Worm (Caenorhabditis elegans) whole organism, L2 larva: Measurements from ENCODE around the gene F38A6.5.

Experiments used
- F13H6.1 ChIP-seq: sonication (generic microtip); optimal IDR thresholded peaks from 2 replicates; lab custom pipeline; 2016; ENCODE audit warnings: missing genetic modification characterization, missing compliant biosample characterization
- Y55F3AM.14 ChIP-seq: fragments of 200-800 bp; sonication (Bioruptor generic); optimal IDR thresholded peaks from 2 replicates; lab custom pipeline; 2018; ENCODE audit warnings: mild to moderate bottlenecking, missing genetic modification characterization, missing compliant biosample characterization
- ZK546.5 ChIP-seq: sonication (generic microtip); optimal IDR thresholded peaks from 2 replicates; lab custom pipeline; 2017; ENCODE audit warnings: missing biosample characterization, missing genetic modification characterization
- ama-1 ChIP-seq: fragments of 150-350 bp; optimal IDR thresholded peaks from 2 replicates; lab custom pipeline; 2018; ENCODE audit warnings: inconsistent platforms
- crh-2 ChIP-seq: sonication (generic microtip); optimal IDR thresholded peaks from 2 replicates; lab custom pipeline; 2017; ENCODE audit warnings: missing biosample characterization, missing genetic modification characterization
- elt-1 ChIP-seq: fragments of 150-350 bp; optimal IDR thresholded peaks from 2 replicates; lab custom pipeline; 2014; ENCODE audit warnings: missing biosample characterization, missing genetic modification characterization
- fos-1 ChIP-seq: fragments of 150-350 bp; optimal IDR thresholded peaks from 2 replicates; lab custom pipeline; 2014; ENCODE audit warnings: missing biosample characterization, missing genetic modification characterization
- gmeb-1 ChIP-seq: fragments of 150-350 bp; optimal IDR thresholded peaks from 2 replicates; lab custom pipeline; 2014; ENCODE audit warnings: missing biosample characterization, missing genetic modification characterization
- lin-11 ChIP-seq: fragments of 150-350 bp; sonication (generic microtip); optimal IDR thresholded peaks from 2 replicates; lab custom pipeline; 2014; ENCODE audit warnings: missing biosample characterization, missing genetic modification characterization, inconsistent platforms, mixed read lengths
- lin-39 ChIP-seq: fragments of 150-350 bp; optimal IDR thresholded peaks from 2 replicates; lab custom pipeline; 2014; ENCODE audit warnings: missing biosample characterization, missing genetic modification reagents, missing genetic modification characterization
- lsy-2 ChIP-seq, 2 experiments: fragments of 150-350 bp in 1 of 2; sonication (generic microtip) in 1 of 2; optimal IDR thresholded peaks; 2 replicates each; lab custom pipeline; 2014 to 2017; ENCODE audit warnings: missing biosample characterization in 2 of 2, missing genetic modification characterization in 2 of 2
- mab-5 ChIP-seq: fragments of 150-350 bp; optimal IDR thresholded peaks from 2 replicates; lab custom pipeline; 2014; ENCODE audit warnings: missing biosample characterization, missing genetic modification characterization
- mbf-1 ChIP-seq: sonication (generic microtip); optimal IDR thresholded peaks from 2 replicates; lab custom pipeline; 2017; ENCODE audit warnings: missing biosample characterization, missing genetic modification characterization
- mdl-1 ChIP-seq, 2 experiments: fragments of 150-350 bp in 1 of 2; sonication (generic microtip) in 1 of 2; optimal IDR thresholded peaks; 2 replicates each; lab custom pipeline; 2017; ENCODE audit warnings: missing biosample characterization in 2 of 2, missing genetic modification characterization in 2 of 2
- nhr-12 ChIP-seq: fragments of 150-350 bp; optimal IDR thresholded peaks from 2 replicates; lab custom pipeline; 2014; ENCODE audit warnings: missing biosample characterization, missing genetic modification characterization
- nhr-129 ChIP-seq: fragments of 150-350 bp; optimal IDR thresholded peaks from 2 replicates; lab custom pipeline; 2014; ENCODE audit warnings: missing biosample characterization, missing genetic modification characterization
- nhr-237 ChIP-seq: fragments of 150-350 bp; optimal IDR thresholded peaks from 2 replicates; lab custom pipeline; 2014; ENCODE audit warnings: missing biosample characterization, missing genetic modification characterization
- nhr-25 ChIP-seq: fragments of 150-350 bp; sonication (generic microtip); optimal IDR thresholded peaks from 3 replicates; lab custom pipeline; 2014; ENCODE audit warnings: missing biosample characterization, missing genetic modification characterization
- nhr-6 ChIP-seq: fragments of 150-350 bp; optimal IDR thresholded peaks from 2 replicates; lab custom pipeline; 2014; ENCODE audit warnings: missing biosample characterization, missing genetic modification characterization
- peb-1 ChIP-seq: fragments of 150-350 bp; optimal IDR thresholded peaks from 2 replicates; lab custom pipeline; 2014; ENCODE audit warnings: missing biosample characterization, missing genetic modification characterization
- sem-4 ChIP-seq: fragments of 150-350 bp; optimal IDR thresholded peaks from 2 replicates; lab custom pipeline; 2014; ENCODE audit warnings: missing biosample characterization, missing genetic modification reagents, missing genetic modification characterization
- sma-3 ChIP-seq: sonication (generic microtip); optimal IDR thresholded peaks from 2 replicates; lab custom pipeline; 2016; ENCODE audit warnings: missing genetic modification reagents, missing genetic modification characterization, missing compliant biosample characterization
- sma-9 ChIP-seq, 2 experiments: fragments of 150-350 bp in 1 of 2; sonication (generic microtip) in 1 of 2; optimal IDR thresholded peaks; 2 replicates each; lab custom pipeline; 2014 to 2016; ENCODE audit warnings: missing genetic modification characterization in 2 of 2, mild to moderate bottlenecking in 1 of 2, missing biosample characterization in 1 of 2, missing compliant biosample characterization in 1 of 2, missing genetic modification reagents in 1 of 2, moderate library complexity in 1 of 2
- unc-39 ChIP-seq: fragments of 150-350 bp; optimal IDR thresholded peaks from 2 replicates; lab custom pipeline; 2014; ENCODE audit warnings: missing biosample characterization, missing genetic modification characterization
- unc-55 ChIP-seq: fragments of 150-350 bp; sonication (generic microtip); optimal IDR thresholded peaks from 3 replicates; lab custom pipeline; 2014; ENCODE audit warnings: missing biosample characterization, missing genetic modification reagents, missing genetic modification characterization
- zag-1 ChIP-seq: fragments of 150-350 bp; optimal IDR thresholded peaks from 2 replicates; lab custom pipeline; 2014; ENCODE audit warnings: missing biosample characterization, missing genetic modification characterization
- ztf-1 ChIP-seq: fragments of 200-800 bp; sonication (Bioruptor generic); conservative IDR thresholded peaks from 2 replicates; pipeline ENCODE4 v1.3.6; 2022; ENCODE audit warnings: missing genetic modification characterization, missing compliant biosample characterization
- ztf-11 ChIP-seq: sonication (generic microtip); optimal IDR thresholded peaks from 2 replicates; lab custom pipeline; 2017; ENCODE audit warnings: missing biosample characterization, missing genetic modification characterization
- ztf-4 ChIP-seq: fragments of 150-350 bp; optimal IDR thresholded peaks from 2 replicates; lab custom pipeline; 2014; ENCODE audit warnings: missing biosample characterization, missing genetic modification characterization

The F38A6.5 gene

ce11 chrV:20758106-20758505 is 15.4 kb downstream of the F38A6.5 start:
- TF ChIP-seq unc-55 (GFP tag; lab: Kevin White, UChicago) (no peak), nhr-25 (tag; lab: Kevin White, UChicago) (no peak), mbf-1 (tag; lab: Kevin White, UChicago) (no peak), lin-39 (tag; lab: Kevin White, UChicago) (no peak), F13H6.1 (tag; lab: Kevin White, UChicago) (no peak), ZK546.5 (tag; lab: Kevin White, UChicago) (no peak), ztf-4 (tag; lab: Kevin White, UChicago) (no peak), zag-1 (tag; lab: Kevin White, UChicago) (no peak), sma-3 (GFP tag; lab: Kevin White, UChicago) (no peak)
- TF ChIP-seq, all 48 proteins: peak for 0

- TF ChIP-seq mab-5 (tag; lab: Kevin White, UChicago): no peak
- no peak for TF ChIP-seq nhr-237 (tag; lab: Kevin White, UChicago)
- no peak for TF ChIP-seq ama-1 (lab: Kevin White, UChicago)
- no peak for TF ChIP-seq elt-1 (tag; lab: Kevin White, UChicago)
- no peak for TF ChIP-seq nhr-129 (tag; lab: Kevin White, UChicago)
- no peak for TF ChIP-seq lin-11
- no peak for TF ChIP-seq sem-4 (tag; lab: Kevin White, UChicago)
- no peak for TF ChIP-seq unc-39 (tag; lab: Kevin White, UChicago)
Measured at ce11 chrV:20757255-20757654, 16.3 kb downstream of the F38A6.5 start.

- TF ChIP-seq nhr-6 (tag; lab: Kevin White, UChicago): no peak
- TF ChIP-seq F13H6.1 (tag; lab: Kevin White, UChicago): peak; percentile 67
Measured at ce11 chrV:20756385-20756996, 17.1 kb downstream of the F38A6.5 start.

ce11 chrV:20755494-20755893 is 18.1 kb downstream of the F38A6.5 start:
- TF ChIP-seq nhr-12 (tag; lab: Kevin White, UChicago) (no peak), lin-39 (tag; lab: Kevin White, UChicago) (no peak), lin-11 (no peak), fos-1 (tag; lab: Kevin White, UChicago) (peak; percentile 57)

ce11 chrV:20753838-20754503 is 19.6 kb downstream of the F38A6.5 start:
- TF ChIP-seq fos-1 (tag; lab: Kevin White, UChicago): peak; percentile 62
- no peak for TF ChIP-seq ztf-1 (GFP tag; lab: Robert Waterston, UW)
- TF ChIP-seq nhr-25 (tag; lab: Kevin White, UChicago): no peak
- TF ChIP-seq F13H6.1 (tag; lab: Kevin White, UChicago): peak; percentile 5
- TF ChIP-seq mdl-1 (tag; optimal IDR thresholded peaks at IDR 0.05; lab: Kevin White, UChicago): no peak
- no peak for TF ChIP-seq unc-55 (GFP tag; lab: Kevin White, UChicago)

ce11 chrV:20752609-20753102 is 20.9 kb downstream of the F38A6.5 start, which contains the start of gene pha-4:
Gene pha-4 (plus strand): TSS chrV:20753052.
- TF ChIP-seq nhr-129 (tag; lab: Kevin White, UChicago) (peak; percentile 22), sma-3 (GFP tag; lab: Kevin White, UChicago) (no peak), fos-1 (tag; lab: Kevin White, UChicago) (peak; percentile 97), ztf-11 (no peak), crh-2 (peak; percentile 44), F13H6.1 (tag; lab: Kevin White, UChicago) (peak; percentile 2), sma-9 (GFP tag; optimal IDR thresholded peaks at IDR 0.05; lab: Kevin White, UChicago) (peak; percentile 26), sma-9 (tag; optimal IDR thresholded peaks at IDR 0.05; lab: Kevin White, UChicago) (no peak), gmeb-1 (tag; lab: Kevin White, UChicago) (peak; percentile 14)
- TF ChIP-seq, all 48 proteins: peak for 6

ce11 chrV:20749098-20749497 is 24.4 kb downstream of the F38A6.5 start:
- TF ChIP-seq Y55F3AM.14 (no peak), crh-2 (no peak), sma-9 (GFP tag; optimal IDR thresholded peaks at IDR 0.05; lab: Kevin White, UChicago) (peak; percentile 15), sma-9 (tag; optimal IDR thresholded peaks at IDR 0.05; lab: Kevin White, UChicago) (no peak), unc-39 (tag; lab: Kevin White, UChicago) (no peak), F13H6.1 (tag; lab: Kevin White, UChicago) (peak; percentile 52), peb-1 (no peak), lin-11 (no peak), unc-55 (GFP tag; lab: Kevin White, UChicago) (no peak), mab-5 (tag; lab: Kevin White, UChicago) (no peak), ama-1 (lab: Kevin White, UChicago) (no peak), nhr-25 (tag; lab: Kevin White, UChicago) (no peak), sma-3 (GFP tag; lab: Kevin White, UChicago) (no peak), nhr-12 (tag; lab: Kevin White, UChicago) (no peak), lsy-2 (tag; optimal IDR thresholded peaks at IDR 0.05; lab: Kevin White, UChicago) (peak in 1 of 2 experiments; percentile 0), nhr-129 (tag; lab: Kevin White, UChicago) (peak; percentile 49)
